Worm (Caenorhabditis elegans): ENCODE results near the gene F14D2.5.

DNA sequence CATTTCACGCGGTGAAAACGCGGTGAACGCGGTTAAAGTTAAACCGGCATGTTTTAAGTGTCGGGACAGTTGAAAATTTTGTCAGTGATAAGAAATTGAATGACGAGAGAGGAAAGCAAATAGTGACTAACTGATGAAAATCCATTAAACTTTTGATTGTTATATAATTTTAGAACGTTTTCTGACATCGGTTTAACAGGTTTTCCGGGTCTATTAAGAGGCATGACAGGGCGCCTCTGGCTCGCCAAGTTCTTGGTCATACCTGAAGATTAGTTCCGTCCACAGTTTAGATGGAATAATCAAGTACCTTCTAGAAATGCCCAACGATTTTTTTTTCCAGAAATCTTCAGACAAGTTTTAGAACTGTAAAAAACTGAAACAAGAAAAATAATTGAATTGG, 17.2 kb upstream of the F14D2.5 start, which contains the start of gene Y46D2A.2:
- no peak for TF ChIP-seq nhr-237 (tag; optimal IDR thresholded peaks at IDR 0.05)
- no peak for TF ChIP-seq nhr-77 (tag; optimal IDR thresholded peaks at IDR 0.05)
- no peak for TF ChIP-seq elt-3 (tag; optimal IDR thresholded peaks at IDR 0.05)
